Worm (Caenorhabditis elegans) whole organism, early embryonic: ENCODE data around the gene oac-29.

Source experiments
- B0310.2 ChIP-seq: sonication (generic microtip); optimal IDR thresholded peaks from 2 replicates; lab custom pipeline; 2016; ENCODE audit warnings: mild to moderate bottlenecking, missing genetic modification characterization, missing compliant biosample characterization
- F13C5.2 ChIP-seq: sonication (generic microtip); optimal IDR thresholded peaks from 2 replicates; lab custom pipeline; 2017; ENCODE audit warnings: mild to moderate bottlenecking, missing genetic modification characterization, inconsistent platforms, missing compliant biosample characterization
- aly-1 ChIP-seq: sonication (generic microtip); optimal IDR thresholded peaks from 2 replicates; lab custom pipeline; 2016; ENCODE audit warnings: missing genetic modification characterization, missing compliant biosample characterization
- ama-1 ChIP-seq: fragments of 150-350 bp; optimal IDR thresholded peaks from 2 replicates; lab custom pipeline; 2014
- ceh-13 ChIP-seq: fragments of 200-800 bp; sonication (Bioruptor generic); optimal IDR thresholded peaks from 2 replicates; lab custom pipeline; 2018; ENCODE audit warnings: mild to moderate bottlenecking, missing genetic modification characterization, missing compliant biosample characterization
- ceh-36 ChIP-seq: sonication (generic microtip); optimal IDR thresholded peaks from 2 replicates; lab custom pipeline; 2016; ENCODE audit warnings: missing genetic modification characterization, inconsistent platforms, missing compliant biosample characterization
- ets-7 ChIP-seq: sonication (generic microtip); optimal IDR thresholded peaks from 2 replicates; lab custom pipeline; 2016; ENCODE audit warnings: missing genotype, missing genetic modification characterization, missing compliant biosample characterization
- flt-1 ChIP-seq: fragments of 200-800 bp; sonication (Bioruptor generic); IDR thresholded peaks from 2 replicates; pipeline ENCODE4 v1.3.6; 2022; ENCODE audit warnings: missing genetic modification characterization, missing compliant biosample characterization
- hmbx-1 ChIP-seq: sonication (generic microtip); optimal IDR thresholded peaks from 2 replicates; lab custom pipeline; 2016; ENCODE audit warnings: mild to moderate bottlenecking, missing genetic modification characterization, missing compliant biosample characterization
- hmg-4 ChIP-seq: fragments of 200-800 bp; sonication (Bioruptor generic); optimal IDR thresholded peaks from 2 replicates; lab custom pipeline; 2018; ENCODE audit warnings: mild to moderate bottlenecking, missing genetic modification characterization, missing compliant biosample characterization
- hnd-1 ChIP-seq: sonication (generic microtip); optimal IDR thresholded peaks from 2 replicates; lab custom pipeline; 2016; ENCODE audit warnings: missing genetic modification characterization, missing compliant biosample characterization
- pes-1 ChIP-seq: fragments of 200-800 bp; sonication (Bioruptor generic); IDR thresholded peaks from 2 replicates; pipeline ENCODE4 v1.3.6; 2022; ENCODE audit warnings: missing genetic modification reagents, missing genetic modification characterization, missing compliant biosample characterization
- scrt-1 ChIP-seq: fragments of 200-800 bp; sonication (Bioruptor generic); IDR thresholded peaks from 2 replicates; pipeline ENCODE4 v1.3.6; 2022; ENCODE audit warnings: missing genetic modification characterization, missing compliant biosample characterization
- sea-1 ChIP-seq: fragments of 200-800 bp; sonication (Bioruptor generic); conservative IDR thresholded peaks from 2 replicates; pipeline ENCODE4 v1.3.6; 2022; ENCODE audit warnings: missing genetic modification characterization, missing compliant biosample characterization
- tbx-11 ChIP-seq: fragments of 200-800 bp; sonication (Bioruptor generic); IDR thresholded peaks from 2 replicates; pipeline ENCODE4 v1.3.6; 2022; ENCODE audit warnings: missing genetic modification characterization, missing compliant biosample characterization
- tbx-37 ChIP-seq: fragments of 200-800 bp; sonication (Bioruptor generic); conservative IDR thresholded peaks from 2 replicates; pipeline ENCODE4 v1.3.6; 2022; ENCODE audit warnings: missing genetic modification reagents, missing genetic modification characterization, missing compliant biosample characterization
- tra-4 ChIP-seq: sonication (generic microtip); optimal IDR thresholded peaks from 2 replicates; lab custom pipeline; 2017; ENCODE audit warnings: missing genetic modification characterization, missing compliant biosample characterization

The oac-29 gene

ce11 chrV:8648251-8648650 lies 12.8 kb upstream of the oac-29 start:
- TF ChIP-seq tbx-37 (GFP tag; lab: Robert Waterston, UW), result no peak
- no peak for TF ChIP-seq B0310.2 (tag; lab: Kevin White, UChicago)
- TF ChIP-seq ceh-36 (tag; lab: Kevin White, UChicago), result no peak
- TF ChIP-seq aly-1, result no peak
- no peak for TF ChIP-seq ceh-13 (GFP tag; lab: Kevin White, UChicago)
- TF ChIP-seq scrt-1 (GFP tag; lab: Robert Waterston, UW), result no peak

DNA sequence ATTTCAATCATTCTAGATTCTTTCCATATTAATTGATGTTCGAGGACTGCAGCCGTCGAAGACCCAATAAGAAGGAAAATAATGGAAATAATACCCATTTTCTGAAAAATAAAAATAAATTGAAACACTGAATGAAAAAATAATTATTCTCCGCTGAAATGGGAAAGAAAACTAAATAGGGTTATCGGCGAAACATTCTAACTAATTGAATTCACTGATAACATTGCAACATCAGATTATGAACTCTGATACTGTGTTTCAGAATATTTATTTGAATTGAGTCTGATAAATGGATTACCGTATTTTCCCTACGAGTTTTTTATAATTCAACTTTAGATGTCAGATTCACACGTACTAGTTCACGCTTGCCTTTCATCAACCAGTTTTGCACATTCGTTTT lies 7.6 kb upstream of the oac-29 start, which contains the start of gene asp-13:
Gene asp-13 (minus strand): TSS at position 101 of the 400 bp plus-strand sequence.
- TF ChIP-seq tbx-11, result no peak
- no peak for TF ChIP-seq B0310.2 (tag; lab: Kevin White, UChicago)
- no peak for TF ChIP-seq hnd-1 (tag; lab: Kevin White, UChicago)
- TF ChIP-seq tbx-37 (GFP tag; lab: Robert Waterston, UW), result no peak
- TF ChIP-seq scrt-1 (GFP tag; lab: Robert Waterston, UW), result no peak
- TF ChIP-seq ets-7, result no peak

- no peak for TF ChIP-seq tbx-11
- no peak for TF ChIP-seq sea-1 (GFP tag; lab: Robert Waterston, UW)
- TF ChIP-seq aly-1, result no peak
- no peak for TF ChIP-seq B0310.2 (tag; lab: Kevin White, UChicago)
- TF ChIP-seq pes-1 (GFP tag; lab: Robert Waterston, UW), result no peak
- TF ChIP-seq scrt-1 (GFP tag; lab: Robert Waterston, UW), result no peak
- TF ChIP-seq ets-7, result no peak
- no peak for TF ChIP-seq tra-4
- TF ChIP-seq F13C5.2 (tag; lab: Kevin White, UChicago), result no peak
- no peak for TF ChIP-seq flt-1 (GFP tag; lab: Robert Waterston, UW)
- no peak for TF ChIP-seq ceh-36 (tag; lab: Kevin White, UChicago)
- TF ChIP-seq ceh-13 (GFP tag; lab: Kevin White, UChicago), result no peak
- no peak for TF ChIP-seq hmg-4 (GFP tag; lab: Kevin White, UChicago)
Measured at ce11 chrV:8641266-8641665, 5.8 kb upstream of the oac-29 start, which contains the start of gene F28A12.3. Gene F28A12.3 (minus strand): TSS chrV:8641366.

DNA sequence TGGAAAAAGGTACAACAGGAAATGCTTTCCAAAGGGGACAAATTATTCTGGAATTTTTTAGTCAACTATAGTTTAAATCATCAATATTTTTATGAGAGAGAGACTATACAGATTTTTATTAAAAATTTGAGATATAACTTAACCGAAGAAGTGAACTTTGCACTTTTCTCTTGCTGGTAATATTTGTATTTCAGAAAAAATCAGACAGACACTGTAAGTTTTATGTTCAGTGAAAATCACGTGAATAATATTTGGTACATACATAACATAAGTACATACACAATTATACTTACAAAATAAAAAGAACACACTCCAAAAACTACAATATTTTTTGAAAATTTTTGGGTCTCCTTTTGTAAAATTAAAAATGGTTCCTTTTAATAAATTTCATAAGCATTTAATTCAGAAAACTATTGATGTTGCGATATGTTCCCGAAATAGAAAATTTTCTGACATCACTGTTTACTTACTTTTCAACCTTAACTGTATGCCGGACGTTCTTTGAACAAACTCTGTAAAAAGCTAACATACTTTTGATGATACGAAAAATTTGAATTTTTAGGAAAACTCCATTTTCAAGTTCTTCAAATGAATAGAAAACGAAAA lies 2.3 kb upstream of the oac-29 start, which contains the start of the genes F28A12.10 and acd-4:
Gene F28A12.10 (minus strand): TSS at position 101 of the 606 bp plus-strand sequence.
Gene acd-4 (plus strand): TSS at position 556 of the 606 bp plus-strand sequence.
- no peak for TF ChIP-seq aly-1
- no peak for TF ChIP-seq flt-1 (GFP tag; lab: Robert Waterston, UW)
- no peak for TF ChIP-seq sea-1 (GFP tag; lab: Robert Waterston, UW)
- TF ChIP-seq scrt-1 (GFP tag; lab: Robert Waterston, UW), result no peak
- no peak for TF ChIP-seq ama-1 (lab: Kevin White, UChicago)
- no peak for TF ChIP-seq F13C5.2 (tag; lab: Kevin White, UChicago)
- no peak for TF ChIP-seq hnd-1 (tag; lab: Kevin White, UChicago)
- TF ChIP-seq ceh-36 (tag; lab: Kevin White, UChicago), result no peak
- TF ChIP-seq pes-1 (GFP tag; lab: Robert Waterston, UW), result no peak
- TF ChIP-seq tbx-37 (GFP tag; lab: Robert Waterston, UW), result no peak
- TF ChIP-seq tbx-11, result no peak
- no peak for TF ChIP-seq hmbx-1 (tag; lab: Kevin White, UChicago)
- no peak for TF ChIP-seq hmg-4 (GFP tag; lab: Kevin White, UChicago)
- no peak for TF ChIP-seq tra-4
- TF ChIP-seq ets-7, result no peak

DNA sequence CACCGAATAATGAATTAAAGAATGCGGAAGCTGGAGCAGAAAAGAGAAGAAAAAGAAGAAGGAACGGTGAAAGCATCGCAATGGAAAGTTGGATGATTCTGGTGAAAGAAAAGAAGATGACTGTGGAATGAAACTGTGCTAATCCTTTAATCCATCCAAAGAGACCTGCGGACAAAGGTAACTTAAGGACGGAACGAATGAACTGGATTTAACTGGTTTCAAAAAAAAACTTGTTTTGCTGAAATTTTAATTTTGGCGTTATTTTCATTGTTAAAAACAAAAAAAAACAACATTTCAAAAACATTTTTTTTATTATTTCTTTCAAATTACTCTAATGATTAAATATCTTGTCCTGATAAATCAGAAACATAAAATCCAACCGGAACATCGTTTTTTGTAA lies 1.4 kb upstream of the oac-29 start, which contains the start of gene grl-12:
Gene grl-12 (minus strand): TSS at position 101 of the 400 bp plus-strand sequence.
- TF ChIP-seq ets-7 (no peak), ceh-13 (GFP tag; lab: Kevin White, UChicago) (no peak)

ce11 chrV:8632788-8633187 lies 2.7 kb downstream of the oac-29 start:
- TF ChIP-seq tbx-37 (GFP tag; lab: Robert Waterston, UW) (no peak), flt-1 (GFP tag; lab: Robert Waterston, UW) (no peak), hmg-4 (GFP tag; lab: Kevin White, UChicago) (no peak), hmbx-1 (tag; lab: Kevin White, UChicago) (no peak), scrt-1 (GFP tag; lab: Robert Waterston, UW) (no peak), aly-1 (no peak), ets-7 (no peak)

DNA sequence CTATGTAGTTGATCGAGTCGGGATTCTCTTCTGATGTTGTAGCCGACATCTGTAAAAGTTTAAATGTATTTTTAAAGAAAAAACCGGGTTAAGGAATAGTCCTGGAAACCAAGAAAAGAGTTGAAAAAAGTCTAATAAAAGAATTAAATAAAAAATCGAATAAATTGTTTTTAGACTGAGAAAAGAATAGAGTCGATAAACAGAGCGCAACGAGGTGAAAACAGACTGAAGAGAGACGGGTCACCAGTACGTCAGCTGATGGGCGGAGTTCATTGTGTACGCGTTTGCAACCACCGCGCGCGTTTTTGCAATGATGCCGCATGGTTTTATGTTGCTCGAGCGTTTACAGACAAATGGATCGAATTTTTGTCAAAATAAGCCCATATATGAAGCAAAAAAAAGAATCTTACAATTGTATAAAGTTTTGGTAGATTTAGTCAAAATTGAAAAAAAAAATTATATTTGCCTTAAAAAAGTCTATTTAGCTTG lies 4.2 kb downstream of the oac-29 start, which contains the start of gene atg-18:
Gene atg-18 (minus strand): TSS at position 51 of the 489 bp plus-strand sequence.
- no peak for TF ChIP-seq B0310.2 (tag; lab: Kevin White, UChicago)
- TF ChIP-seq tra-4, result no peak
- peak; percentile 67 for TF ChIP-seq pes-1 (GFP tag; lab: Robert Waterston, UW)
- peak; percentile 71; the same call in 1 of the 2 replicates for TF ChIP-seq tbx-11
- peak; percentile 33 for TF ChIP-seq ets-7
- TF ChIP-seq scrt-1 (GFP tag; lab: Robert Waterston, UW), result peak; percentile 65; the same call in 1 of the 2 replicates
- TF ChIP-seq hnd-1 (tag; lab: Kevin White, UChicago), result peak; percentile 28
- no peak for TF ChIP-seq hmg-4 (GFP tag; lab: Kevin White, UChicago)
- peak; percentile 23 for TF ChIP-seq ceh-36 (tag; lab: Kevin White, UChicago)
- peak; percentile 20; the same call in 1 of the 2 replicates for TF ChIP-seq tbx-37 (GFP tag; lab: Robert Waterston, UW)
- no peak for TF ChIP-seq hmbx-1 (tag; lab: Kevin White, UChicago)
- TF ChIP-seq ceh-13 (GFP tag; lab: Kevin White, UChicago), result no peak
- peak; percentile 43 for TF ChIP-seq aly-1
- peak; percentile 77 for TF ChIP-seq F13C5.2 (tag; lab: Kevin White, UChicago)
- TF ChIP-seq ama-1 (lab: Kevin White, UChicago), result no peak
- TF ChIP-seq flt-1 (GFP tag; lab: Robert Waterston, UW), result no peak; the same call in 1 of the 2 replicates
- peak; percentile 73 for TF ChIP-seq sea-1 (GFP tag; lab: Robert Waterston, UW)
